Worm (Caenorhabditis elegans): ENCODE data around the gene cyp-33B1.

cyp-33B1 gene

DNA sequence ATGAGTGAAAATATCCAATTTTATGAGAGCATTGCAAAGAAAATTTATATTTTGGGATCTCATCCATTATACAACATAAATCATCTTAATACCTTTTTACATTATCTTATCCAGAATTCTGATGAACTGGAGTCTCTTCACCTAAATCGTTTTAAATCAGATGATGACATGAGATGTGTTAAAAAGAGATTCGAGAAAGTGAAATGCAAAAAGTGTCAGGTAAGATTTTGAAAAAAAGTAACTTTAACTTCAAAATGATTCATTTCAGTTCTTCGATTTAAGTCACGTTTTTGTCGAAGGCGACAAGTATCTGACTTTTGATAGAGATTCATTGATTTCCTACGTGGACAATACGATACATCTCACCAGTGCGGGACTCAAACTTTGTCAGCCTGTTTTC is 22.3 kb upstream of the cyp-33B1 start:
- TF ChIP-seq unc-120 (tag; optimal IDR thresholded peaks at IDR 0.05; ENCODE audit: poor library complexity, severe bottlenecking) (no peak), ces-1 (GFP tag; optimal IDR thresholded peaks at IDR 0.05) (no peak), sptf-1 (tag; optimal IDR thresholded peaks at IDR 0.05) (no peak), mab-5 (tag; optimal IDR thresholded peaks at IDR 0.05) (no peak), ham-2 (GFP tag; optimal IDR thresholded peaks at IDR 0.05) (no peak), ztf-11 (tag; optimal IDR thresholded peaks at IDR 0.05) (no peak), lin-13 (tag; optimal IDR thresholded peaks at IDR 0.05) (no peak), sem-2 (GFP tag; optimal IDR thresholded peaks at IDR 0.05) (no peak), lin-32 (GFP tag; optimal IDR thresholded peaks at IDR 0.05) (no peak), elt-3 (tag; optimal IDR thresholded peaks at IDR 0.05) (no peak), ceh-39 (tag; optimal IDR thresholded peaks at IDR 0.05) (no peak)

DNA sequence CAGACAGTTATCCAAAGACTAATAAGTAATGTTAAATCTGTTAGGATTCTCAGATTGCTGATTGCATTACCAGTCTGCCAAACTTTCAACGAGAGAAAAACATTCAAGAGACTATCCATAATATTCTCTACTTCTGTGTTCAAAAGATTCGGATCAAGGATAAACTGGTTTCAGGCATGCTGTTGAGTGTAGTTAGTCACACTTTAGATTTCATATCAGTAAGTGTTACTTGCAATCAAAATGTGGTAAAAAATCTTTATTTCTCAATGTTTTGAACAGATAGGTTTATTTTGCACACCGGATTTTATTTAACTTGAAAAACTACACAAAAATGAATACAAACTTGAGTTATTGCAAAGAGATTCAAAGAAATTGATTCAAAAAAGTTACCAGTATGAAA is 19.1 kb upstream of the cyp-33B1 start, which contains the start of gene oac-41:
TSS of gene oac-41 (minus strand) at position 101 of the 400 bp plus-strand sequence.
- TF ChIP-seq elt-1 (tag; optimal IDR thresholded peaks at IDR 0.05; ENCODE audit: borderline replicate concordance, insufficient read depth) (no peak), cnd-1 (tag; optimal IDR thresholded peaks at IDR 0.05) (no peak), ztf-11 (tag; optimal IDR thresholded peaks at IDR 0.05) (no peak), ceh-39 (tag; optimal IDR thresholded peaks at IDR 0.05) (no peak), mep-1 (tag; optimal IDR thresholded peaks at IDR 0.05) (no peak), nhr-237 (tag; optimal IDR thresholded peaks at IDR 0.05) (no peak)

DNA sequence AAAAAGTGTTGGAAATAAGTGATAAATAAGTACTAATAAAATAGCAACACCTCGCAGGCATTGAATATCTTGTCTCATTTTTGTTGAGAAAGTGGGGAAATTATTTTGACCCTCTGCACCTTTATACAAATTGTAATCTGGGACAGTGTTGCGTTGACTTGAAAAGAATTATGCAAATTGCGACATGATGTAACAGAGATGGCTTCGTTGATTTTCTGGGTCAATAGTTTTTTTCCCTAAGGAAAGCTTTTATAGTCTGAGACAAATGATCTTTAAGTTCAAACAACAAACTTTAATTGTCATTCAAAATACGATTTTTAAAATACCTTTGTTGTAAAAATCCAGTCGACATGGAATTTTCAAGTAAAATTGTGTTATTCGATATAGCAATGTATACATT is 16.4 kb upstream of the cyp-33B1 start, which contains the start of gene bus-1:
TSS of gene bus-1 (minus strand) at position 101 of the 400 bp plus-strand sequence.
- no peak for TF ChIP-seq unc-120 (tag; optimal IDR thresholded peaks at IDR 0.05; ENCODE audit: poor library complexity, severe bottlenecking)
- TF ChIP-seq unc-62 (GFP tag; optimal IDR thresholded peaks at IDR 0.05): no peak
- no peak for TF ChIP-seq drap-1 (GFP tag; optimal IDR thresholded peaks at IDR 0.05)
- no peak for TF ChIP-seq elt-1 (tag; optimal IDR thresholded peaks at IDR 0.05; ENCODE audit: borderline replicate concordance, insufficient read depth)
- TF ChIP-seq sptf-1 (tag; optimal IDR thresholded peaks at IDR 0.05): no peak
- TF ChIP-seq elt-3 (tag; optimal IDR thresholded peaks at IDR 0.05): no peak
- no peak for TF ChIP-seq snpc-4 (tag; optimal IDR thresholded peaks at IDR 0.05)
- TF ChIP-seq nhr-12 (tag; optimal IDR thresholded peaks at IDR 0.05): no peak
- TF ChIP-seq lin-32 (GFP tag; optimal IDR thresholded peaks at IDR 0.05): no peak
- no peak for TF ChIP-seq bed-3 (GFP tag; optimal IDR thresholded peaks at IDR 0.05)
- TF ChIP-seq ceh-43 (GFP tag; optimal IDR thresholded peaks at IDR 0.05): no peak
- no peak for TF ChIP-seq ham-2 (GFP tag; optimal IDR thresholded peaks at IDR 0.05)
- TF ChIP-seq mep-1 (tag; optimal IDR thresholded peaks at IDR 0.05): no peak
- TF ChIP-seq ces-1 (GFP tag; optimal IDR thresholded peaks at IDR 0.05): no peak
- no peak for TF ChIP-seq nhr-2 (tag; optimal IDR thresholded peaks at IDR 0.05)

DNA sequence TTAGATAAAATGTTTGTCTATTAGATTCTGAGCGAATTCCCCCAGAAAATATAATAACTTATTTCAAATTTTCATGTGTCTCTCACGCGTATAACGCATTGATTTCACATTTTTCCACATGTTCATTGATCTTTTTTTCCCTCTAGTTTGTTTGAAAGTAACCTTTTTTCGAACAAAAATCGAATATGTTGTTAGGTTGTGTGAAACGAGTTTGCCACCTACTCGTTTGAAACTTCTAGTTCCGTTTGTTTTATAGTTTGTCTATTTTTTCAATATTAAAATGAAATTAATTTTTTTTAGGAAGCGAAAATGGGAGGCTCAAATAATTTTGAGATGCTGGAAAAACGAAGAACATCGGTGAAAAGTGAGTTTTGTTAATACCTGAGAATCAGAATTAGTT is 10.9 kb upstream of the cyp-33B1 start, which contains the start of gene C25E10.5:
TSS of gene C25E10.5 (plus strand) at position 301 of the 400 bp plus-strand sequence.
- TF ChIP-seq ham-2 (GFP tag; optimal IDR thresholded peaks at IDR 0.05) (no peak), snpc-4 (tag; optimal IDR thresholded peaks at IDR 0.05) (no peak), nhr-237 (tag; optimal IDR thresholded peaks at IDR 0.05) (no peak), bed-3 (GFP tag; optimal IDR thresholded peaks at IDR 0.05) (no peak), pha-4 (tag; optimal IDR thresholded peaks at IDR 0.05) (no peak), mab-5 (tag; optimal IDR thresholded peaks at IDR 0.05) (no peak), elt-1 (tag; optimal IDR thresholded peaks at IDR 0.05; ENCODE audit: borderline replicate concordance, insufficient read depth) (no peak), ceh-83 (GFP tag; optimal IDR thresholded peaks at IDR 0.05) (no peak), elt-3 (tag; optimal IDR thresholded peaks at IDR 0.05) (no peak), blmp-1 (tag; optimal IDR thresholded peaks at IDR 0.05) (no peak), unc-39 (tag; optimal IDR thresholded peaks at IDR 0.05) (no peak), drap-1 (GFP tag; optimal IDR thresholded peaks at IDR 0.05) (no peak), ces-1 (GFP tag; optimal IDR thresholded peaks at IDR 0.05) (no peak), sem-2 (GFP tag; optimal IDR thresholded peaks at IDR 0.05) (no peak)

DNA sequence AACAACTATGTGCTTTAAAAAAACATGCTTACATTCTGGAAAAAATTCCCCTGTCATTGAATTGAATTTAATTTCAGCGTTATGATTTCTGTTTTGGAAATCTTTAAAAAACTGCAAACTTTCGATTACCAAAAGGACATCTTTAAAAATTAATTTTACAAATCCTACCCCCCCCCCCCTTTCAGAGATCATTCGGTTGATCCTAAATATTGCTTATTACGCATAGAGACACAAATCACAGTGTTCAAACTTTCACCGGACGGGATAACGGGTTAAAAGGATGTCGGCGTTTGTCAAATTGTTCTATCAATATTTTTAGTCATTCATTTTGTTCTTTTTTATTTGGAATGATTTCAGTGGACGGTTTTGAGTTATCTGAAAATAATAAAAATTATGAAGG is 7.9 kb upstream of the cyp-33B1 start, which contains the start of gene C25E10.4:
TSS of gene C25E10.4 (plus strand) at position 301 of the 400 bp plus-strand sequence.
- no peak for TF ChIP-seq ztf-11 (tag; optimal IDR thresholded peaks at IDR 0.05)
- no peak for TF ChIP-seq unc-120 (tag; optimal IDR thresholded peaks at IDR 0.05; ENCODE audit: poor library complexity, severe bottlenecking)
- TF ChIP-seq unc-62 (GFP tag; optimal IDR thresholded peaks at IDR 0.05): no peak
- TF ChIP-seq drap-1 (GFP tag; optimal IDR thresholded peaks at IDR 0.05): no peak
- no peak for TF ChIP-seq bed-3 (GFP tag; optimal IDR thresholded peaks at IDR 0.05)
- no peak for TF ChIP-seq lsy-2 (tag; optimal IDR thresholded peaks at IDR 0.05)
- TF ChIP-seq blmp-1 (tag; optimal IDR thresholded peaks at IDR 0.05): no peak
- no peak for TF ChIP-seq nhr-237 (tag; optimal IDR thresholded peaks at IDR 0.05)
- no peak for TF ChIP-seq mab-5 (tag; optimal IDR thresholded peaks at IDR 0.05)
- no peak for TF ChIP-seq lin-32 (GFP tag; optimal IDR thresholded peaks at IDR 0.05)
- no peak for TF ChIP-seq elt-1 (tag; optimal IDR thresholded peaks at IDR 0.05; ENCODE audit: borderline replicate concordance, insufficient read depth)
- no peak for TF ChIP-seq nhr-76 (tag; optimal IDR thresholded peaks at IDR 0.05)
- no peak for TF ChIP-seq nhr-12 (tag; optimal IDR thresholded peaks at IDR 0.05)
- no peak for TF ChIP-seq ceh-39 (tag; optimal IDR thresholded peaks at IDR 0.05)
- TF ChIP-seq snpc-4 (tag; optimal IDR thresholded peaks at IDR 0.05): no peak
- TF ChIP-seq mls-2 (tag; optimal IDR thresholded peaks at IDR 0.05): no peak
- TF ChIP-seq flh-1 (GFP tag; optimal IDR thresholded peaks at IDR 0.05): no peak

Data from whole organism, mixed stage, embryonic.